Worm (Caenorhabditis elegans) whole organism, L2 larva: ENCODE measurements around the gene K10B4.1.

ENCODE experiments used
- Y55F3AM.14 ChIP-seq: fragments of 200-800 bp; sonication (Bioruptor generic); optimal IDR thresholded peaks from 2 replicates; lab custom pipeline; 2018; ENCODE audit warnings: mild to moderate bottlenecking, missing genetic modification characterization, missing compliant biosample characterization
- ZK546.5 ChIP-seq: sonication (generic microtip); optimal IDR thresholded peaks from 2 replicates; lab custom pipeline; 2017; ENCODE audit warnings: missing biosample characterization, missing genetic modification characterization
- aly-2 ChIP-seq: fragments of 150-350 bp; optimal IDR thresholded peaks from 2 replicates; lab custom pipeline; 2014; ENCODE audit warnings: missing biosample characterization, missing genetic modification characterization
- elt-1 ChIP-seq: fragments of 150-350 bp; optimal IDR thresholded peaks from 2 replicates; lab custom pipeline; 2014; ENCODE audit warnings: missing biosample characterization, missing genetic modification characterization
- lin-13 ChIP-seq: fragments of 150-350 bp; optimal IDR thresholded peaks from 2 replicates; lab custom pipeline; 2014; ENCODE audit warnings: missing biosample characterization, missing genetic modification reagents, missing genetic modification characterization
- lsy-2 ChIP-seq, 2 experiments: fragments of 150-350 bp in 1 of 2; sonication (generic microtip) in 1 of 2; optimal IDR thresholded peaks; 2 replicates each; lab custom pipeline; 2014 to 2017; ENCODE audit warnings: missing biosample characterization in 2 of 2, missing genetic modification characterization in 2 of 2
- nhr-11 ChIP-seq: fragments of 150-350 bp; optimal IDR thresholded peaks from 2 replicates; lab custom pipeline; 2014; ENCODE audit warnings: missing biosample characterization, missing genetic modification characterization
- unc-62 ChIP-seq: fragments of 150-350 bp; optimal IDR thresholded peaks from 2 replicates; lab custom pipeline; 2014; ENCODE audit warnings: missing biosample characterization, missing genetic modification reagents, missing genetic modification characterization
- ztf-1 ChIP-seq: fragments of 200-800 bp; sonication (Bioruptor generic); conservative IDR thresholded peaks from 2 replicates; pipeline ENCODE4 v1.3.6; 2022; ENCODE audit warnings: missing genetic modification characterization, missing compliant biosample characterization

- TF ChIP-seq nhr-11 (tag; lab: Kevin White, UChicago) = no peak
- TF ChIP-seq lsy-2 (tag; optimal IDR thresholded peaks at IDR 0.05; lab: Kevin White, UChicago) = no peak
- no peak for TF ChIP-seq Y55F3AM.14 (GFP tag; lab: Kevin White, UChicago)
- no peak for TF ChIP-seq elt-1 (tag; lab: Kevin White, UChicago)
- no peak for TF ChIP-seq aly-2 (tag; lab: Kevin White, UChicago)
- TF ChIP-seq ZK546.5 = no peak
- no peak for TF ChIP-seq unc-62 (GFP tag; lab: Kevin White, UChicago)
- TF ChIP-seq ztf-1 (GFP tag; lab: Robert Waterston, UW) = no peak
- TF ChIP-seq lin-13 (GFP tag; lab: Kevin White, UChicago) = no peak
These were observed 1.6 kb upstream of the K10B4.1 start, which contains the start of gene cwn-1 for ce11 chrII:133548-134275.
